Worm (Caenorhabditis elegans): ENCODE results near the gene asp-8.

- TF ChIP-seq syd-9 (tag; optimal IDR thresholded peaks at IDR 0.05) (no peak), rnt-1 (tag; optimal IDR thresholded peaks at IDR 0.05) (no peak), gmeb-2 (tag; optimal IDR thresholded peaks at IDR 0.05) (no peak), odd-2 (tag; optimal IDR thresholded peaks at IDR 0.05) (no peak), ama-1 (optimal IDR thresholded peaks at IDR 0.05) (no peak), tbx-2 (tag; optimal IDR thresholded peaks at IDR 0.05) (no peak), fkh-10 (GFP tag; optimal IDR thresholded peaks at IDR 0.05) (no peak), dmd-4 (tag; optimal IDR thresholded peaks at IDR 0.05; ENCODE audit: borderline replicate concordance) (no peak), nhr-11 (tag; optimal IDR thresholded peaks at IDR 0.05) (no peak), C08G9.2 (tag; optimal IDR thresholded peaks at IDR 0.05) (no peak), K02D7.2 (tag; optimal IDR thresholded peaks at IDR 0.05) (no peak)
Observed at ce11 chrV:2976287-2976686, 48.1 kb upstream of the asp-8 start, which contains the start of gene srw-124.

Measured in whole organism, late embryonic.